Worm (Caenorhabditis elegans) whole organism, early embryonic: Measurements from ENCODE around the gene lgc-26.

ENCODE experiments used
- F13C5.2 ChIP-seq: sonication (generic microtip); optimal IDR thresholded peaks from 2 replicates; lab custom pipeline; 2017; ENCODE audit warnings: mild to moderate bottlenecking, missing genetic modification characterization, inconsistent platforms, missing compliant biosample characterization
- ama-1 ChIP-seq: fragments of 150-350 bp; optimal IDR thresholded peaks from 2 replicates; lab custom pipeline; 2014
- ets-7 ChIP-seq: sonication (generic microtip); optimal IDR thresholded peaks from 2 replicates; lab custom pipeline; 2016; ENCODE audit warnings: missing genotype, missing genetic modification characterization, missing compliant biosample characterization
- hmg-4 ChIP-seq: fragments of 200-800 bp; sonication (Bioruptor generic); optimal IDR thresholded peaks from 2 replicates; lab custom pipeline; 2018; ENCODE audit warnings: mild to moderate bottlenecking, missing genetic modification characterization, missing compliant biosample characterization
- hnd-1 ChIP-seq: sonication (generic microtip); optimal IDR thresholded peaks from 2 replicates; lab custom pipeline; 2016; ENCODE audit warnings: missing genetic modification characterization, missing compliant biosample characterization
- pes-1 ChIP-seq: fragments of 200-800 bp; sonication (Bioruptor generic); IDR thresholded peaks from 2 replicates; pipeline ENCODE4 v1.3.6; 2022; ENCODE audit warnings: missing genetic modification reagents, missing genetic modification characterization, missing compliant biosample characterization
- scrt-1 ChIP-seq: fragments of 200-800 bp; sonication (Bioruptor generic); IDR thresholded peaks from 2 replicates; pipeline ENCODE4 v1.3.6; 2022; ENCODE audit warnings: missing genetic modification characterization, missing compliant biosample characterization
- sea-1 ChIP-seq: fragments of 200-800 bp; sonication (Bioruptor generic); conservative IDR thresholded peaks from 2 replicates; pipeline ENCODE4 v1.3.6; 2022; ENCODE audit warnings: missing genetic modification characterization, missing compliant biosample characterization
- tbx-11 ChIP-seq: fragments of 200-800 bp; sonication (Bioruptor generic); IDR thresholded peaks from 2 replicates; pipeline ENCODE4 v1.3.6; 2022; ENCODE audit warnings: missing genetic modification characterization, missing compliant biosample characterization
- tbx-37 ChIP-seq: fragments of 200-800 bp; sonication (Bioruptor generic); conservative IDR thresholded peaks from 2 replicates; pipeline ENCODE4 v1.3.6; 2022; ENCODE audit warnings: missing genetic modification reagents, missing genetic modification characterization, missing compliant biosample characterization
- tra-4 ChIP-seq: sonication (generic microtip); optimal IDR thresholded peaks from 2 replicates; lab custom pipeline; 2017; ENCODE audit warnings: missing genetic modification characterization, missing compliant biosample characterization

DNA sequence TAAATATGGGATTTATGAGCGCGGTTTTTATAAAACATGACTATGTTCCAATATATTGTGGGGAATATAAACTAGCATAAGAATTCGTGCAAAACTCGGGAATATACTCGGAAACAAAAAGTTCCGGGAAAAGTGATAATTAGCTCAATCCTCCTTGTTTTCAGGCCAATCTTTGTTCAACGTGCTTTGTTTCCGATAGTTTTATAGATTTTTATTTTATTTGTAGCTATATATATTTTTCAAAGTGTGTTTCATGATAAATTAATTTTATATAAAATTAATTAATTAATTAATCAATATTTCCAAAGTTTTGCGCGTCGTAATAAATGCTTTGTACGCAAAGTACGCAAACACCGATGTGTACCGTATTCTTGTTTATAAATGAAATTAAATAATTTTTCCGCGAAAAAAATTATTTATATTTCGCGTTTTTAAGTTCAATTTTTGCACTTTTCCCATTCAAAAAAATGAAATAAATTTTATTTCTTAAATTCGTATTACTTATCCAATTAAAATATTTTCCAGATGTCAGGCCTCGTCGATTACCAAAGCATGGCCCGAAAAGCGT, 29.4 kb downstream of the lgc-26 start, which contains the start of gene F33E11.2:
- TF ChIP-seq hnd-1 (tag; lab: Kevin White, UChicago) (no peak), F13C5.2 (tag; lab: Kevin White, UChicago) (no peak), tbx-11 (GFP tag; lab: Robert Waterston, UW) (no peak), tbx-37 (GFP tag; lab: Robert Waterston, UW) (no peak), hmg-4 (GFP tag; lab: Kevin White, UChicago) (no peak), ama-1 (lab: Kevin White, UChicago) (no peak), tra-4 (no peak), pes-1 (no peak), ets-7 (tag; lab: Kevin White, UChicago) (no peak), scrt-1 (GFP tag; lab: Robert Waterston, UW) (no peak), sea-1 (GFP tag; lab: Robert Waterston, UW) (no peak)
